Fruit fly (Drosophila melanogaster) whole organism, adult: ENCODE results near the gene ND-SGDH.

Experiments
- CG11617 ChIP-seq: fragments of 200-800 bp; sonication (Bioruptor generic); optimal IDR thresholded peaks from 2 replicates; lab custom pipeline; 2017; ENCODE audit warnings: mild to moderate bottlenecking, missing biosample characterization, missing genetic modification reagents, missing genetic modification characterization
- CG12768 ChIP-seq: fragments of 200-800 bp; sonication (Bioruptor generic); optimal IDR thresholded peaks from 2 replicates; lab custom pipeline; 2017; ENCODE audit warnings: missing biosample characterization, missing genetic modification characterization, mild to moderate bottlenecking, moderate library complexity, missing genetic modification reagents
- CG14711 ChIP-seq: fragments of 200-800 bp; sonication (Bioruptor generic); optimal IDR thresholded peaks from 2 replicates; lab custom pipeline; 2018; ENCODE audit warnings: missing biosample characterization, mild to moderate bottlenecking, missing genetic modification characterization, moderate library complexity
- CG1620 ChIP-seq: fragments of 200-800 bp; sonication (Bioruptor generic); optimal IDR thresholded peaks from 2 replicates; lab custom pipeline; 2016; ENCODE audit warnings: missing biosample characterization, missing genetic modification characterization
- CG7045 ChIP-seq: fragments of 200-800 bp; sonication (Bioruptor generic); optimal IDR thresholded peaks from 2 replicates; lab custom pipeline; 2017; ENCODE audit warnings: missing biosample characterization, mild to moderate bottlenecking, missing genetic modification characterization
- Crg-1 ChIP-seq: fragments of 200-800 bp; sonication (Bioruptor generic); optimal IDR thresholded peaks from 2 replicates; lab custom pipeline; 2016; ENCODE audit warnings: missing biosample characterization, missing genetic modification characterization
- cic ChIP-seq: fragments of 200-800 bp; sonication (Bioruptor generic); optimal IDR thresholded peaks from 2 replicates; lab custom pipeline; 2017; ENCODE audit warnings: missing biosample characterization, mild to moderate bottlenecking, missing genetic modification characterization, moderate library complexity
- cnc ChIP-seq, 2 experiments: fragments of >200 bp; optimal IDR thresholded peaks; 2 replicates each; lab custom pipeline; 2017
- kay ChIP-seq: fragments of 200-800 bp; sonication (Bioruptor generic); peaks from one replicate; lab custom pipeline; 2016; ENCODE audit warnings: missing biosample characterization, missing genetic modification characterization, borderline replicate concordance
- ovo ChIP-seq: fragments of 200-800 bp; sonication (Bioruptor generic); optimal IDR thresholded peaks from 2 replicates; lab custom pipeline; 2016; ENCODE audit warnings: missing biosample characterization, missing genetic modification characterization
- pad ChIP-seq: fragments of 200-800 bp; sonication (Bioruptor generic); optimal IDR thresholded peaks from 3 replicates; lab custom pipeline; 2017; ENCODE audit warnings: missing biosample characterization, missing genetic modification characterization, mild to moderate bottlenecking, moderate library complexity, missing genetic modification reagents
- tj ChIP-seq: fragments of 200-800 bp; sonication (Bioruptor generic); optimal IDR thresholded peaks from 3 replicates; lab custom pipeline; 2017; ENCODE audit warnings: missing biosample characterization, mild to moderate bottlenecking, missing genetic modification characterization, moderate library complexity
- toe ChIP-seq: fragments of 200-800 bp; sonication (Bioruptor generic); optimal IDR thresholded peaks from 2 replicates; lab custom pipeline; 2016; ENCODE audit warnings: missing biosample characterization, missing genetic modification characterization

DNA sequence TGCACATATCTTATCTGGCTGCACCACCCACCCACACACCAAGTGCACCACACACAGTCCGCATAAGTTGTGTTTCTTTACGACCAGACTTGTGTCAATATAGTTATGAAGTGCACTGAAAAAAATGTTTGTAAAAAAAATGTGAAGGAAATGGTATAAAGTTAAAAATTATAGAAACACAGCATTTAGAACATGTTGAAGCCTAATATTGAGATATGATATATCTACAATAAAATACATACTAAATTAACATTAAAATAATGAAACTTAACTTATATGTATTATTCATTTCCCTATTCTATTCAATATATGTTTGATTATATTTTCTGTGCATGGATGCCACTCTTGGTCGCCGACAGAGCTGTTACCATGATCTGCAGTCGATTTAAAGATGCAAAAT is 25.4 kb downstream of the ND-SGDH start:
- TF ChIP-seq kay (GFP tag; lab: Kevin White, UChicago), result no peak
- TF ChIP-seq tj (GFP tag; lab: Kevin White, UChicago), result no peak
- no peak for TF ChIP-seq ovo (GFP tag; lab: Kevin White, UChicago)
- no peak for TF ChIP-seq CG14711
- TF ChIP-seq CG11617 (GFP tag; lab: Kevin White, UChicago), result no peak
- TF ChIP-seq pad (GFP tag; lab: Kevin White, UChicago), result no peak
- no peak for TF ChIP-seq CG12768 (GFP tag; lab: Kevin White, UChicago)
- no peak for TF ChIP-seq CG7045 (GFP tag; lab: Kevin White, UChicago)
- no peak for TF ChIP-seq toe (GFP tag; lab: Kevin White, UChicago)
- no peak for TF ChIP-seq cic (GFP tag; lab: Kevin White, UChicago)
- TF ChIP-seq cnc (optimal IDR thresholded peaks at IDR 0.05; lab: Kevin White, UChicago), result no peak
- no peak for TF ChIP-seq Crg-1 (GFP tag; lab: Kevin White, UChicago)
- TF ChIP-seq CG1620 (GFP tag; lab: Kevin White, UChicago), result no peak
